Worm (Caenorhabditis elegans): ENCODE results near the gene slrp-1.

slrp-1 gene

DNA sequence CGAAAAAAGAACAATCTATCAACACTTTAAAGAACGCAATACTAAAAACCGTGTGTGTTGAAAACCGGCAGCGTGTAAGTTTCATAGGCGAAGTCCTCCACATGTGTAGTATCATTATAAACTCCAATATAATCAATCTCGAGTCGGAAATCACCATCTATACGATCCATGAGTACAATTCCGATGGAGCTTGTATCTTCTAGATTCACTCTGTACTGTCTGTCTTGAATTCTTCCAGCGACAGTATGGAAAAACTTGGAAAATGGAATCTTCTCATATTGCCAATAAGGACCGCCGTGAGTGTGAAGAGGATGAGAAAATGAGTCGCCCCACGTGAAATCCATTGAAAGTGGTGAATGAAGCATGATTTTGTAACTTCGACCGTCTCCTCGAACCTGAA is 1.3 kb downstream of the slrp-1 start (continued):
- no peak for TF ChIP-seq ceh-91 (GFP tag; IDR thresholded peaks at IDR 0.05)
- TF ChIP-seq sptf-2 (GFP tag; optimal IDR thresholded peaks at IDR 0.05), result no peak
- no peak for TF ChIP-seq rcor-1 (GFP tag; IDR thresholded peaks at IDR 0.05)
- TF ChIP-seq nhr-27 (tag; optimal IDR thresholded peaks at IDR 0.05), result no peak
- TF ChIP-seq tbx-9 (tag; optimal IDR thresholded peaks at IDR 0.05; ENCODE audit: borderline replicate concordance), result no peak
- peak; percentile 51 for TF ChIP-seq madf-6 (GFP tag; IDR thresholded peaks at IDR 0.05)
- no peak for TF ChIP-seq nhr-120 (GFP tag; IDR thresholded peaks at IDR 0.05)
- no peak for TF ChIP-seq unc-130 (GFP tag; optimal IDR thresholded peaks at IDR 0.05)
- peak; percentile 46; the same call in 1 of the 2 replicates for TF ChIP-seq hsf-1 (GFP tag; IDR thresholded peaks at IDR 0.05)
- no peak for TF ChIP-seq zim-3 (tag; optimal IDR thresholded peaks at IDR 0.05)
- no peak for TF ChIP-seq aptf-3 (GFP tag; IDR thresholded peaks at IDR 0.05)
- peak; percentile 71 for TF ChIP-seq ztf-3 (GFP tag; optimal IDR thresholded peaks at IDR 0.05)
- peak; percentile 15 for TF ChIP-seq madf-10 (tag; optimal IDR thresholded peaks at IDR 0.05)
- TF ChIP-seq bed-2 (GFP tag; IDR thresholded peaks at IDR 0.05), result no peak
- no peak for TF ChIP-seq mxl-1 (tag; optimal IDR thresholded peaks at IDR 0.05)
- TF ChIP-seq pha-4 (tag; optimal IDR thresholded peaks at IDR 0.05), result peak; percentile 50
- no peak for TF ChIP-seq snpc-4 (GFP tag; optimal IDR thresholded peaks at IDR 0.05)
- TF ChIP-seq snpc-4 (tag; optimal IDR thresholded peaks at IDR 0.05), result peak in 2 of 4 experiments; percentile 35 to 48
- TF ChIP-seq F39B2.1 (GFP tag; IDR thresholded peaks at IDR 0.05), result no peak
- peak; percentile 79 for TF ChIP-seq F57C9.4 (tag; optimal IDR thresholded peaks at IDR 0.05)
- TF ChIP-seq sdz-38 (tag; optimal IDR thresholded peaks at IDR 0.05), result no peak
- TF ChIP-seq ztf-26 (tag; optimal IDR thresholded peaks at IDR 0.05), result peak; percentile 59
- no peak for TF ChIP-seq unc-62 (GFP tag; optimal IDR thresholded peaks at IDR 0.05)
- TF ChIP-seq snpc-1.1 (tag; optimal IDR thresholded peaks at IDR 0.05; ENCODE audit: insufficient read depth), result no peak
- TF ChIP-seq ccch-3 (GFP tag; optimal IDR thresholded peaks at IDR 0.05), result no peak
- peak; percentile 19 for TF ChIP-seq athp-1 (tag; optimal IDR thresholded peaks at IDR 0.05)
- TF ChIP-seq gei-17 (GFP tag; optimal IDR thresholded peaks at IDR 0.05), result no peak
- TF ChIP-seq attf-6 (GFP tag; IDR thresholded peaks at IDR 0.05), result 0 out of 2 replicates have a peak, but pooled peaks have one; percentile 39
- TF ChIP-seq aptf-2 (GFP tag; conservative IDR thresholded peaks at IDR 0.05), result no peak
- TF ChIP-seq C17E4.6 (GFP tag; IDR thresholded peaks at IDR 0.05), result no peak
- TF ChIP-seq ets-4 (GFP tag; optimal IDR thresholded peaks at IDR 0.05), result peak; percentile 34
- no peak for TF ChIP-seq lin-26 (GFP tag; IDR thresholded peaks at IDR 0.05)
- 0 out of 2 replicates have a peak, but pooled peaks have one; percentile 71 for TF ChIP-seq Y95B8A.8 (GFP tag; IDR thresholded peaks at IDR 0.05)
- peak; percentile 59 for TF ChIP-seq lin-40 (tag; optimal IDR thresholded peaks at IDR 0.05)
- no peak for TF ChIP-seq F49E8.2 (tag; optimal IDR thresholded peaks at IDR 0.05; ENCODE audit: insufficient read depth)
- TF ChIP-seq dox-1 (GFP tag; IDR thresholded peaks at IDR 0.05), result no peak
- no peak for TF ChIP-seq Y67H2A.10 (GFP tag; conservative IDR thresholded peaks at IDR 0.05)
- peak; percentile 53 for TF ChIP-seq C06A6.2 (GFP tag; conservative IDR thresholded peaks at IDR 0.05)
- TF ChIP-seq ekl-4 (GFP tag; IDR thresholded peaks at IDR 0.05), result peak; percentile 75
- no peak for TF ChIP-seq nhr-179 (tag; optimal IDR thresholded peaks at IDR 0.05)
- TF ChIP-seq ceh-58 (GFP tag; IDR thresholded peaks at IDR 0.05), result no peak
- TF ChIP-seq F22D6.2 (tag; optimal IDR thresholded peaks at IDR 0.05), result no peak
- no peak for TF ChIP-seq egl-18 (GFP tag; IDR thresholded peaks at IDR 0.05)
- TF ChIP-seq ZK185.1 (tag; optimal IDR thresholded peaks at IDR 0.05; ENCODE audit: poor library complexity, severe bottlenecking), result peak; percentile 35
- no peak for TF ChIP-seq ceh-100 (GFP tag; IDR thresholded peaks at IDR 0.05)
- peak; percentile 83 for TF ChIP-seq tlf-1 (GFP tag; optimal IDR thresholded peaks at IDR 0.05)
- no peak for TF ChIP-seq F33H1.4 (GFP tag; IDR thresholded peaks at IDR 0.05)
- TF ChIP-seq rpc-1 (optimal IDR thresholded peaks at IDR 0.05), result no peak
- TF ChIP-seq rpc-1 (tag; optimal IDR thresholded peaks at IDR 0.05), result no peak
- no peak for TF ChIP-seq sea-2 (GFP tag; IDR thresholded peaks at IDR 0.05)

Measured in whole organism, young adult.